Fruit fly (Drosophila melanogaster): ENCODE results near the gene crb.

Gene crb

DNA sequence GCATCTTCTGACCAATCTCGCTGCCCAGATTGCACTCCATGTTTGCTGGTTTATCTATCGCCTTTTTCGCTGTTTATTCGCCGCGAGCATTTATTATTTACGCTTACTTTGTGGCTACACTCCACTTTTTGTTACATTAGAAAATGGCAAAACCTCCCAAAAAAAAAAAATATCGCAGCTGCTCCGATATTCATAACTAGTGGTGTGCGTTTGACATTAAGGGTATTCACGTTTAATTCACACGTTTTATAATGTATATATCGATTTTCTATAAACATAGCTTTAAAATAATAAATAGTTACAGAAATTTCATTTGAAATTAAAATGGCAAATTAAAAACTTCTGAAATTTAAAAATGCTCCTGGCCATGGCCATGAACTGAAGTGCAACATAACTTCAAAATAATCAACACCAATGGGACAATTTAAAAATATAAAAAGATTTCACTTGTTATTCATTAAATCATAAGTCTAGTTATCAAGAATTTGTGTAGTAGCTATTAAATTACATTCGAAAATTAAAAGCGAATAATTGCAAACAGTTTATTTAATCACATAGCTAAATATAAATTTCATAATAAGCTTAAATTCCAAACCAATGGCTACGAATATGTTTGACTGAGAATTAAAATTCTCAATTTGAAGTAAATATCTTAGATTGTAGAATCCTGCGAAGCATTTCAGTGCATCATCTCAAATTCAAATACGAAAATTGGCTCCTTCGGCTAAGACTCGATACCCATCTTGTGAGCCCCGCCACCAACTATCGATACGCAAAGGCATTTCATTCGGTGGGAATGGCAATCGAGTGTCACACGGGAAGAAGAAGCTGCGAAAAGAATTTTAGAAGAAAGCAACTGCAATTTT lies 23.6 kb downstream of the crb start, which contains the start of the genes Nab2 and BRWD3 (continued):
- TF ChIP-seq CG6163 (GFP tag; IDR thresholded peaks at IDR 0.05) (peak; percentile 46; the same call in 1 of the 3 replicates), lz (GFP tag; optimal IDR thresholded peaks at IDR 0.05) (peak; percentile 54), fkh (GFP tag; optimal IDR thresholded peaks at IDR 0.05) (no peak), achi (GFP tag; optimal IDR thresholded peaks at IDR 0.05) (no peak), vri (GFP tag; optimal IDR thresholded peaks at IDR 0.05) (no peak), acj6 (GFP tag; optimal IDR thresholded peaks at IDR 0.05) (no peak), CG11294 (GFP tag; IDR thresholded peaks at IDR 0.05) (no peak), Met (GFP tag; optimal IDR thresholded peaks at IDR 0.05) (no peak)

DNA sequence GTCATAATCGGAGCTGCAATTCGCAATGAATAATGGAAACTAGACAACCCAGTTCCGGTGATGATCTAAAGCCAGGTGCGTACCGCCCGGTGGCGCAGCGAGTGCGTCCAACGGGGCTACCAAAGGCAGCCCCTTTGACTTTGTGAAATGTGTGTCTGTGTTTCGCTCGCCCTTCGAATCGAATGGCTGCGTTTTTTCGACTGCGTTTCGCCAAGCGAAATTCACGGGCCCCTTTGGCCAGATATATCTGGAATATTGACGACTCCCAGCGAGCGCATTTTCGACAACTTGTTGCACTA lies 24.2 kb downstream of the crb start:
- TF ChIP-seq CG3919 (GFP tag; optimal IDR thresholded peaks at IDR 0.05) (no peak), OdsH (GFP tag; optimal IDR thresholded peaks at IDR 0.05) (no peak), Ets21C (GFP tag; optimal IDR thresholded peaks at IDR 0.05) (no peak), CG8319 (GFP tag; optimal IDR thresholded peaks at IDR 0.05) (no peak), lz (GFP tag; optimal IDR thresholded peaks at IDR 0.05) (no peak)

DNA sequence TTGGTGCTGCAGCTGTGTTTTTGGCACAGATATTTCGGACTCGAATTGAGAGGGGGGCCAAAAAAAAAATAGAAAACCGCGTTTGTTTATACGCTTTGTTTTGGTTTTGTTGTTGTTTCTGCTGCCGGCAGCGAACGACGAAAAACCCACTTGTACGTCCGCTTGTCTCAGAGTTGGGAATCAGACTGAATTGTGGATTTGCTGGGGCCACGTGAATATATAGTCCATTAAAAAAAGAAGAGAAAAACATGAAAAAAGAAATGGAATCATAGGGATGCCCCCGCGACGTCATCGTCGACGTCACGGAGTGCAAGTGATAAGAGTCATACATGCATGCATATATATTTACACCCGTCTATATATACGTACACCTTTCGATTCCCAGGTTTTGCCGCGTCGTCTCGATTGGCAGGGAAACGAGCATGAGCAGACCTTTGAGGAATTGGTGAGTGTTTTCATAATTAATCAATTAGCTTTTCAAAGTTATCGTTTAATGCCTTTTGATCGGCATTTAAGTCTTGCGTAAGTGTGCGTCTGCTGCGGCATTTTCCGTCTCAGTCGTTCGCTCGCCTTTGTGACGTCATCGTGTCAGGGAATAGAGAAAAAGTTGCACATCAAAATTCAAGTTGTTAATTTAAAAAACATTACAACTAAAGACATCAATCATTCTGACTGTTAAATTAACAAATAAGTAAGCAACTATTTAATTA lies 24.9 kb downstream of the crb start:
- TF ChIP-seq CG16779 (tag; optimal IDR thresholded peaks at IDR 0.05) (no peak), Eip78C (GFP tag) (no peak), CG6163 (GFP tag; IDR thresholded peaks at IDR 0.05) (peak; percentile 31; the same call in 1 of the 3 replicates), CG6854 (GFP tag; optimal IDR thresholded peaks at IDR 0.05) (peak; percentile 7), CG6792 (GFP tag; optimal IDR thresholded peaks at IDR 0.05) (no peak), cyc (GFP tag; optimal IDR thresholded peaks at IDR 0.05) (no peak), CG8319 (GFP tag; optimal IDR thresholded peaks at IDR 0.05) (no peak), Sox14 (GFP tag; optimal IDR thresholded peaks at IDR 0.05) (no peak), CG15336 (GFP tag; IDR thresholded peaks at IDR 0.05) (no peak), Eip93F (GFP tag; optimal IDR thresholded peaks at IDR 0.05) (no peak), Sox102F (GFP tag; optimal IDR thresholded peaks at IDR 0.05) (no peak), vri (GFP tag; optimal IDR thresholded peaks at IDR 0.05) (peak; percentile 87), fd85E (GFP tag; optimal IDR thresholded peaks at IDR 0.05) (no peak), Smox (GFP tag; optimal IDR thresholded peaks at IDR 0.05) (no peak), eg (GFP tag; IDR thresholded peaks at IDR 0.05) (0 out of 3 replicates have a peak, but pooled peaks have one; percentile 34)

DNA sequence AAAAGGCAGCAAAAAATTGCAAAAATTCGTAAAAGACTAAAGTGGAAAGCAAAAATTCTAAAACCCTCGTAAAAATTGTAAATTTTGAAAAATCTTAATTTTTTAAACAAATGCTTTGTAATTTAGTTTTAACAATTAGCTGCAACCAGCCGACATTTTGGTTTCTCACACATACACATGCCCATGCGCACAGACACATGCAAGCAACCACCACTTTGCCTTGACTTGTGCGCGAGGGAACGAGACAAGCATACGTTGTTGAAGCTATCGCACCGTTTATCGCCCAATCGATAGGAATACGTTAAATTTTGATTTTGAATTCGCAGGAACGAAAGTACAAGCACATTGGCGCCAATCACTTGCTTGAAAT lies 25.4 kb downstream of the crb start:
- TF ChIP-seq Ets96B (tag; optimal IDR thresholded peaks at IDR 0.05) (no peak), Eip93F (GFP tag; optimal IDR thresholded peaks at IDR 0.05) (no peak), CG15336 (GFP tag; IDR thresholded peaks at IDR 0.05) (0 out of 2 replicates have a peak, but pooled peaks have one; percentile 30), Blimp-1 (GFP tag; optimal IDR thresholded peaks at IDR 0.05) (no peak), dsx (GFP tag; optimal IDR thresholded peaks at IDR 0.05; ENCODE audit: poor library complexity, severe bottlenecking) (no peak), dac (GFP tag; optimal IDR thresholded peaks at IDR 0.05) (no peak), net (GFP tag; optimal IDR thresholded peaks at IDR 0.05) (no peak), CG11902 (GFP tag; optimal IDR thresholded peaks at IDR 0.05) (no peak), Eip78C (GFP tag) (no peak), vri (GFP tag; optimal IDR thresholded peaks at IDR 0.05) (no peak), CG7368 (GFP tag; optimal IDR thresholded peaks at IDR 0.05) (no peak), acj6 (GFP tag; optimal IDR thresholded peaks at IDR 0.05) (no peak), CG4318 (GFP tag; optimal IDR thresholded peaks at IDR 0.05) (no peak), CG6163 (GFP tag; IDR thresholded peaks at IDR 0.05) (0 out of 3 replicates have a peak, but pooled peaks have one; percentile 17), CG6792 (GFP tag; optimal IDR thresholded peaks at IDR 0.05) (no peak), Met (GFP tag; optimal IDR thresholded peaks at IDR 0.05) (no peak), CG16779 (tag; optimal IDR thresholded peaks at IDR 0.05) (no peak)

All from whole organism, prepupa.